Worm (Caenorhabditis elegans) whole organism, L2 larva: ENCODE data around the gene nspc-9.

ENCODE experiments used
- C34F6.9 ChIP-seq: fragments of 150-350 bp; optimal IDR thresholded peaks from 2 replicates; lab custom pipeline; 2014; ENCODE audit warnings: missing biosample characterization, missing genetic modification characterization
- F13H6.1 ChIP-seq: sonication (generic microtip); optimal IDR thresholded peaks from 2 replicates; lab custom pipeline; 2016; ENCODE audit warnings: missing genetic modification characterization, missing compliant biosample characterization
- Y55F3AM.14 ChIP-seq: fragments of 200-800 bp; sonication (Bioruptor generic); optimal IDR thresholded peaks from 2 replicates; lab custom pipeline; 2018; ENCODE audit warnings: mild to moderate bottlenecking, missing genetic modification characterization, missing compliant biosample characterization
- ZK546.5 ChIP-seq: sonication (generic microtip); optimal IDR thresholded peaks from 2 replicates; lab custom pipeline; 2017; ENCODE audit warnings: missing biosample characterization, missing genetic modification characterization
- alr-1 ChIP-seq: fragments of 150-350 bp; optimal IDR thresholded peaks from 2 replicates; lab custom pipeline; 2014; ENCODE audit warnings: missing biosample characterization, missing genetic modification characterization
- aly-2 ChIP-seq: fragments of 150-350 bp; optimal IDR thresholded peaks from 2 replicates; lab custom pipeline; 2014; ENCODE audit warnings: missing biosample characterization, missing genetic modification characterization
- ama-1 ChIP-seq: fragments of 150-350 bp; optimal IDR thresholded peaks from 2 replicates; lab custom pipeline; 2018; ENCODE audit warnings: inconsistent platforms
- blmp-1 ChIP-seq: sonication (generic microtip); optimal IDR thresholded peaks from 2 replicates; lab custom pipeline; 2017; ENCODE audit warnings: missing genetic modification characterization, mild to moderate bottlenecking, missing compliant biosample characterization, antibody characterized with exemption, moderate library complexity; ENCODE audit not compliant: insufficient read depth
- ceh-16 ChIP-seq: fragments of 150-350 bp; optimal IDR thresholded peaks from 2 replicates; lab custom pipeline; 2014; ENCODE audit warnings: missing biosample characterization, missing genetic modification characterization
- ceh-82 ChIP-seq: fragments of 150-350 bp; optimal IDR thresholded peaks from 2 replicates; lab custom pipeline; 2014; ENCODE audit warnings: missing biosample characterization, missing genetic modification characterization
- crh-2 ChIP-seq: sonication (generic microtip); optimal IDR thresholded peaks from 2 replicates; lab custom pipeline; 2017; ENCODE audit warnings: missing biosample characterization, missing genetic modification characterization
- dmd-4 ChIP-seq: sonication (generic microtip); optimal IDR thresholded peaks from 2 replicates; lab custom pipeline; 2017; ENCODE audit warnings: missing biosample characterization, missing genetic modification characterization
- egl-27 ChIP-seq: sonication (generic microtip); optimal IDR thresholded peaks from 3 replicates; lab custom pipeline; 2017; ENCODE audit warnings: missing biosample characterization, missing genetic modification reagents, missing genetic modification characterization
- elt-1 ChIP-seq: fragments of 150-350 bp; optimal IDR thresholded peaks from 2 replicates; lab custom pipeline; 2014; ENCODE audit warnings: missing biosample characterization, missing genetic modification characterization
- elt-3 ChIP-seq: sonication (generic microtip); optimal IDR thresholded peaks from 2 replicates; lab custom pipeline; 2017; ENCODE audit warnings: missing biosample characterization, missing genetic modification characterization
- fos-1 ChIP-seq: fragments of 150-350 bp; optimal IDR thresholded peaks from 2 replicates; lab custom pipeline; 2014; ENCODE audit warnings: missing biosample characterization, missing genetic modification characterization
- gmeb-1 ChIP-seq: fragments of 150-350 bp; optimal IDR thresholded peaks from 2 replicates; lab custom pipeline; 2014; ENCODE audit warnings: missing biosample characterization, missing genetic modification characterization
- lin-11 ChIP-seq: fragments of 150-350 bp; sonication (generic microtip); optimal IDR thresholded peaks from 2 replicates; lab custom pipeline; 2014; ENCODE audit warnings: missing biosample characterization, missing genetic modification characterization, inconsistent platforms, mixed read lengths
- lin-13 ChIP-seq: fragments of 150-350 bp; optimal IDR thresholded peaks from 2 replicates; lab custom pipeline; 2014; ENCODE audit warnings: missing biosample characterization, missing genetic modification reagents, missing genetic modification characterization
- lin-39 ChIP-seq: fragments of 150-350 bp; optimal IDR thresholded peaks from 2 replicates; lab custom pipeline; 2014; ENCODE audit warnings: missing biosample characterization, missing genetic modification reagents, missing genetic modification characterization
- lsy-2 ChIP-seq, 2 experiments: fragments of 150-350 bp in 1 of 2; sonication (generic microtip) in 1 of 2; optimal IDR thresholded peaks; 2 replicates each; lab custom pipeline; 2014 to 2017; ENCODE audit warnings: missing biosample characterization in 2 of 2, missing genetic modification characterization in 2 of 2
- mab-5 ChIP-seq: fragments of 150-350 bp; optimal IDR thresholded peaks from 2 replicates; lab custom pipeline; 2014; ENCODE audit warnings: missing biosample characterization, missing genetic modification characterization
- mbf-1 ChIP-seq: sonication (generic microtip); optimal IDR thresholded peaks from 2 replicates; lab custom pipeline; 2017; ENCODE audit warnings: missing biosample characterization, missing genetic modification characterization
- mdl-1 ChIP-seq, 2 experiments: fragments of 150-350 bp in 1 of 2; sonication (generic microtip) in 1 of 2; optimal IDR thresholded peaks; 2 replicates each; lab custom pipeline; 2017; ENCODE audit warnings: missing biosample characterization in 2 of 2, missing genetic modification characterization in 2 of 2
- nhr-10 ChIP-seq: sonication (generic microtip); optimal IDR thresholded peaks from 2 replicates; lab custom pipeline; 2017; ENCODE audit warnings: missing biosample characterization, missing genetic modification characterization
- nhr-11 ChIP-seq: fragments of 150-350 bp; optimal IDR thresholded peaks from 2 replicates; lab custom pipeline; 2014; ENCODE audit warnings: missing biosample characterization, missing genetic modification characterization
- nhr-129 ChIP-seq: fragments of 150-350 bp; optimal IDR thresholded peaks from 2 replicates; lab custom pipeline; 2014; ENCODE audit warnings: missing biosample characterization, missing genetic modification characterization
- nhr-21 ChIP-seq: fragments of 150-350 bp; optimal IDR thresholded peaks from 2 replicates; lab custom pipeline; 2014; ENCODE audit warnings: missing biosample characterization, missing genetic modification characterization
- nhr-23 ChIP-seq: fragments of 150-350 bp; optimal IDR thresholded peaks from 2 replicates; lab custom pipeline; 2014; ENCODE audit warnings: missing biosample characterization, missing genetic modification reagents, missing genetic modification characterization
- nhr-237 ChIP-seq: fragments of 150-350 bp; optimal IDR thresholded peaks from 2 replicates; lab custom pipeline; 2014; ENCODE audit warnings: missing biosample characterization, missing genetic modification characterization
- nhr-25 ChIP-seq: fragments of 150-350 bp; sonication (generic microtip); optimal IDR thresholded peaks from 3 replicates; lab custom pipeline; 2014; ENCODE audit warnings: missing biosample characterization, missing genetic modification characterization
- nhr-6 ChIP-seq: fragments of 150-350 bp; optimal IDR thresholded peaks from 2 replicates; lab custom pipeline; 2014; ENCODE audit warnings: missing biosample characterization, missing genetic modification characterization
- nhr-77 ChIP-seq: fragments of 150-350 bp; optimal IDR thresholded peaks from 2 replicates; lab custom pipeline; 2014; ENCODE audit warnings: missing biosample characterization, missing genetic modification characterization
- peb-1 ChIP-seq: fragments of 150-350 bp; optimal IDR thresholded peaks from 2 replicates; lab custom pipeline; 2014; ENCODE audit warnings: missing biosample characterization, missing genetic modification characterization
- sem-4 ChIP-seq: fragments of 150-350 bp; optimal IDR thresholded peaks from 2 replicates; lab custom pipeline; 2014; ENCODE audit warnings: missing biosample characterization, missing genetic modification reagents, missing genetic modification characterization
- skn-1 ChIP-seq: sonication (generic microtip); optimal IDR thresholded peaks from 2 replicates; lab custom pipeline; 2017; ENCODE audit warnings: missing biosample characterization, missing genetic modification characterization
- sma-3 ChIP-seq: sonication (generic microtip); optimal IDR thresholded peaks from 2 replicates; lab custom pipeline; 2016; ENCODE audit warnings: missing genetic modification reagents, missing genetic modification characterization, missing compliant biosample characterization
- sma-9 ChIP-seq, 2 experiments: fragments of 150-350 bp in 1 of 2; sonication (generic microtip) in 1 of 2; optimal IDR thresholded peaks; 2 replicates each; lab custom pipeline; 2014 to 2016; ENCODE audit warnings: missing genetic modification characterization in 2 of 2, mild to moderate bottlenecking in 1 of 2, missing biosample characterization in 1 of 2, missing compliant biosample characterization in 1 of 2, missing genetic modification reagents in 1 of 2, moderate library complexity in 1 of 2
- snpc-4 ChIP-seq: fragments of 150-350 bp; optimal IDR thresholded peaks from 2 replicates; lab custom pipeline; 2014; ENCODE audit warnings: missing biosample characterization, missing genetic modification characterization
- unc-55 ChIP-seq: fragments of 150-350 bp; sonication (generic microtip); optimal IDR thresholded peaks from 3 replicates; lab custom pipeline; 2014; ENCODE audit warnings: missing biosample characterization, missing genetic modification reagents, missing genetic modification characterization
- unc-62 ChIP-seq: fragments of 150-350 bp; optimal IDR thresholded peaks from 2 replicates; lab custom pipeline; 2014; ENCODE audit warnings: missing biosample characterization, missing genetic modification reagents, missing genetic modification characterization
- zag-1 ChIP-seq: fragments of 150-350 bp; optimal IDR thresholded peaks from 2 replicates; lab custom pipeline; 2014; ENCODE audit warnings: missing biosample characterization, missing genetic modification characterization
- ztf-1 ChIP-seq: fragments of 200-800 bp; sonication (Bioruptor generic); conservative IDR thresholded peaks from 2 replicates; pipeline ENCODE4 v1.3.6; 2022; ENCODE audit warnings: missing genetic modification characterization, missing compliant biosample characterization
- ztf-11 ChIP-seq: sonication (generic microtip); optimal IDR thresholded peaks from 2 replicates; lab custom pipeline; 2017; ENCODE audit warnings: missing biosample characterization, missing genetic modification characterization
- ztf-4 ChIP-seq: fragments of 150-350 bp; optimal IDR thresholded peaks from 2 replicates; lab custom pipeline; 2014; ENCODE audit warnings: missing biosample characterization, missing genetic modification characterization

Gene nspc-9

ce11 chrX:12365388-12365787 is 22.2 kb upstream of the nspc-9 start, which contains the start of gene F19H6.4:
F19H6.4 (plus strand) TSS chrX:12365688.
- TF ChIP-seq nhr-6 (tag; lab: Kevin White, UChicago), result no peak
- TF ChIP-seq unc-55, result no peak
- no peak for TF ChIP-seq nhr-11 (tag; lab: Kevin White, UChicago)
- TF ChIP-seq peb-1 (tag; lab: Kevin White, UChicago), result no peak
- no peak for TF ChIP-seq aly-2 (tag; lab: Kevin White, UChicago)
- no peak for TF ChIP-seq skn-1 (tag; lab: Kevin White, UChicago)
- TF ChIP-seq lsy-2 (tag; optimal IDR thresholded peaks at IDR 0.05; lab: Kevin White, UChicago), result no peak
- no peak for TF ChIP-seq mab-5 (tag; lab: Kevin White, UChicago)
- no peak for TF ChIP-seq sem-4 (tag; lab: Kevin White, UChicago)
- TF ChIP-seq ztf-4 (tag; lab: Kevin White, UChicago), result no peak
- no peak for TF ChIP-seq sma-9 (GFP tag; optimal IDR thresholded peaks at IDR 0.05; lab: Kevin White, UChicago)
- no peak for TF ChIP-seq sma-9 (tag; optimal IDR thresholded peaks at IDR 0.05; lab: Kevin White, UChicago)
- TF ChIP-seq ztf-1 (GFP tag; lab: Robert Waterston, UW), result no peak
- no peak for TF ChIP-seq ceh-16 (tag; lab: Kevin White, UChicago)

ce11 chrX:12364804-12365203 is 21.6 kb upstream of the nspc-9 start, which contains the start of gene F19H6.5:
F19H6.5 (minus strand) TSS chrX:12364904.
- TF ChIP-seq lin-11 (tag; lab: Kevin White, UChicago) (no peak), Y55F3AM.14 (no peak), ztf-11 (tag; lab: Kevin White, UChicago) (no peak), fos-1 (tag; lab: Kevin White, UChicago) (no peak), ztf-1 (GFP tag; lab: Robert Waterston, UW) (no peak)
- TF ChIP-seq, all 48 proteins: peak for 0

ce11 chrX:12362951-12363486 is 19.8 kb upstream of the nspc-9 start:
- TF ChIP-seq elt-1 (tag; lab: Kevin White, UChicago), result no peak
- TF ChIP-seq unc-62, result peak; percentile 87
- peak; percentile 76 for TF ChIP-seq lin-11 (tag; lab: Kevin White, UChicago)
- peak; percentile 69 to 91 for TF ChIP-seq mdl-1 (tag; optimal IDR thresholded peaks at IDR 0.05; lab: Kevin White, UChicago)
- TF ChIP-seq ama-1 (lab: Kevin White, UChicago), result no peak
- peak; percentile 99 for TF ChIP-seq unc-55
- TF ChIP-seq dmd-4 (tag; lab: Kevin White, UChicago), result peak; percentile 83
- peak; percentile 98 for TF ChIP-seq nhr-25
- peak; percentile 99 for TF ChIP-seq skn-1 (tag; lab: Kevin White, UChicago)
- TF ChIP-seq mbf-1, result peak; percentile 76
- peak; percentile 99 for TF ChIP-seq nhr-129 (tag; lab: Kevin White, UChicago)
- peak; percentile 87 for TF ChIP-seq snpc-4 (tag; lab: Kevin White, UChicago)
- peak; percentile 98 for TF ChIP-seq egl-27 (tag; lab: Kevin White, UChicago)
- TF ChIP-seq C34F6.9 (tag; lab: Kevin White, UChicago), result peak; percentile 99
- TF ChIP-seq blmp-1 (tag; lab: Kevin White, UChicago), result peak; percentile 91
- TF ChIP-seq ceh-16 (tag; lab: Kevin White, UChicago), result peak; percentile 54
- no peak for TF ChIP-seq alr-1 (tag; lab: Kevin White, UChicago)
- peak; percentile 99 for TF ChIP-seq crh-2
- peak; percentile 63 for TF ChIP-seq ZK546.5 (tag; lab: Kevin White, UChicago)
- peak; percentile 84 for TF ChIP-seq lin-39 (tag; lab: Kevin White, UChicago)
- peak; percentile 94 to 97 for TF ChIP-seq lsy-2 (tag; optimal IDR thresholded peaks at IDR 0.05; lab: Kevin White, UChicago)
- peak; percentile 98 for TF ChIP-seq sma-3 (GFP tag; lab: Kevin White, UChicago)
- TF ChIP-seq nhr-237 (tag; lab: Kevin White, UChicago), result peak; percentile 96
- peak; percentile 86; the same call in 1 of the 2 replicates for TF ChIP-seq ztf-1 (GFP tag; lab: Robert Waterston, UW)
- peak; percentile 99 for TF ChIP-seq nhr-21 (tag; lab: Kevin White, UChicago)
- TF ChIP-seq aly-2 (tag; lab: Kevin White, UChicago), result peak; percentile 90
- peak; percentile 73 for TF ChIP-seq ztf-11 (tag; lab: Kevin White, UChicago)
- peak; percentile 78 for TF ChIP-seq Y55F3AM.14
- TF ChIP-seq nhr-11 (tag; lab: Kevin White, UChicago), result peak; percentile 81
- TF ChIP-seq zag-1, result peak; percentile 92
- peak; percentile 99 for TF ChIP-seq nhr-77 (tag; lab: Kevin White, UChicago)
- no peak for TF ChIP-seq elt-3 (tag; lab: Kevin White, UChicago)
- peak; percentile 97 for TF ChIP-seq nhr-10
- peak; percentile 99 for TF ChIP-seq fos-1 (tag; lab: Kevin White, UChicago)
- peak; percentile 97 for TF ChIP-seq ztf-4 (tag; lab: Kevin White, UChicago)
- TF ChIP-seq peb-1 (tag; lab: Kevin White, UChicago), result no peak
- TF ChIP-seq lin-13 (GFP tag; lab: Kevin White, UChicago), result peak; percentile 98
- peak; percentile 97 for TF ChIP-seq F13H6.1 (tag; lab: Kevin White, UChicago)
- TF ChIP-seq sem-4 (tag; lab: Kevin White, UChicago), result peak; percentile 98
- peak; percentile 97 for TF ChIP-seq mab-5 (tag; lab: Kevin White, UChicago)
- TF ChIP-seq sma-9 (GFP tag; optimal IDR thresholded peaks at IDR 0.05; lab: Kevin White, UChicago), result peak; percentile 98
- no peak for TF ChIP-seq sma-9 (tag; optimal IDR thresholded peaks at IDR 0.05; lab: Kevin White, UChicago)
- no peak for TF ChIP-seq nhr-23
- TF ChIP-seq nhr-6 (tag; lab: Kevin White, UChicago), result peak; percentile 99
- peak; percentile 89 for TF ChIP-seq ceh-82 (tag; lab: Kevin White, UChicago)
- TF ChIP-seq gmeb-1 (tag; lab: Kevin White, UChicago), result peak; percentile 95
